Fruit fly (Drosophila melanogaster) whole organism, embryonic: ENCODE measurements around the gene CG31287.
A peak's percentile ranks its signal among the peaks of the same experiment; 100 is the strongest.

Experiments
- Ada2b ChIP-seq: fragments of 200-800 bp; sonication (Bioruptor generic); IDR thresholded peaks from 2 replicates; pipeline ENCODE4 v1.3.6; 2022; ENCODE audit warnings: missing biosample characterization, missing genetic modification characterization
- CG11093 ChIP-seq: fragments of 200-800 bp; sonication (Bioruptor generic); IDR thresholded peaks from 3 replicates; pipeline ENCODE4 v1.3.6; 2022; ENCODE audit warnings: missing biosample characterization, missing genetic modification characterization
- CG11456 ChIP-seq: fragments of 200-800 bp; sonication (Bioruptor generic); IDR thresholded peaks from 3 replicates; pipeline ENCODE4 v1.3.6; 2022; ENCODE audit warnings: missing biosample characterization, missing genetic modification characterization
- CG13424 ChIP-seq: fragments of 200-800 bp; sonication (Bioruptor generic); optimal IDR thresholded peaks from 2 replicates; lab custom pipeline; 2019; ENCODE audit warnings: missing biosample characterization, mild to moderate bottlenecking, missing genetic modification characterization, moderate library complexity
- CG1529 ChIP-seq: fragments of 200-800 bp; sonication (Bioruptor generic); optimal IDR thresholded peaks from 3 replicates; lab custom pipeline; 2018; ENCODE audit warnings: missing biosample characterization, missing genetic modification characterization
- CG1603 ChIP-seq: fragments of 200-800 bp; sonication (Bioruptor generic); optimal IDR thresholded peaks from 2 replicates; lab custom pipeline; 2019; ENCODE audit warnings: missing biosample characterization, mild to moderate bottlenecking, missing genetic modification characterization, moderate library complexity
- CG17186 ChIP-seq: fragments of 200-800 bp; sonication (Bioruptor generic); optimal IDR thresholded peaks from 3 replicates; lab custom pipeline; 2017; ENCODE audit warnings: missing biosample characterization, missing genetic modification reagents, missing genetic modification characterization
- CG17361 ChIP-seq: fragments of 200-800 bp; sonication (Bioruptor generic); IDR thresholded peaks from 3 replicates; pipeline ENCODE4 v1.3.6; 2022; ENCODE audit warnings: missing biosample characterization, missing genetic modification characterization
- CG17568 ChIP-seq: fragments of 200-800 bp; sonication (Bioruptor generic); optimal IDR thresholded peaks from 2 replicates; lab custom pipeline; 2018; ENCODE audit warnings: missing biosample characterization, mild to moderate bottlenecking, missing genetic modification characterization, moderate library complexity
- CG1832 ChIP-seq: fragments of 200-800 bp; sonication (Bioruptor generic); optimal IDR thresholded peaks from 2 replicates; lab custom pipeline; 2017; ENCODE audit warnings: missing biosample characterization, mild to moderate bottlenecking, missing genetic modification characterization, inconsistent platforms
- CG18764 ChIP-seq: fragments of 200-800 bp; sonication (Bioruptor generic); optimal IDR thresholded peaks from 3 replicates; lab custom pipeline; 2016; ENCODE audit warnings: missing biosample characterization, missing genetic modification characterization
- CG2116 ChIP-seq: fragments of 200-800 bp; sonication (Bioruptor generic); optimal IDR thresholded peaks from 3 replicates; lab custom pipeline; 2018; ENCODE audit warnings: missing biosample characterization, mild to moderate bottlenecking, missing genetic modification characterization
- CG30431 ChIP-seq: fragments of 200-800 bp; sonication (Bioruptor generic); optimal IDR thresholded peaks from 2 replicates; lab custom pipeline; 2017; ENCODE audit warnings: missing biosample characterization, missing genetic modification characterization
- CG3407 ChIP-seq: fragments of 200-800 bp; sonication (Bioruptor generic); optimal IDR thresholded peaks from 2 replicates; lab custom pipeline; 2018; ENCODE audit warnings: missing biosample characterization, mild to moderate bottlenecking, missing genetic modification characterization
- CG3838 ChIP-seq: fragments of 200-800 bp; sonication (Bioruptor generic); optimal IDR thresholded peaks from 3 replicates; lab custom pipeline; 2016; ENCODE audit warnings: missing biosample characterization, missing genetic modification characterization
- CG3995 ChIP-seq: fragments of 200-800 bp; sonication (Bioruptor generic); optimal IDR thresholded peaks from 3 replicates; lab custom pipeline; 2016; ENCODE audit warnings: missing biosample characterization, missing genetic modification characterization
- CG6791 ChIP-seq: fragments of 200-800 bp; sonication (Bioruptor generic); IDR thresholded peaks from 3 replicates; pipeline ENCODE4 v1.3.6; 2022; ENCODE audit warnings: missing biosample characterization, missing genetic modification characterization; ENCODE audit not compliant: partially characterized antibody
- CG7357 ChIP-seq: fragments of 200-800 bp; sonication (Bioruptor generic); IDR thresholded peaks from 3 replicates; pipeline ENCODE4 v1.3.6; 2022; ENCODE audit warnings: missing biosample characterization, missing genetic modification characterization
- CG7928 ChIP-seq: fragments of 200-800 bp; sonication (Bioruptor generic); optimal IDR thresholded peaks from 2 replicates; lab custom pipeline; 2017; ENCODE audit warnings: missing biosample characterization, mild to moderate bottlenecking, missing genetic modification characterization
- CG8924 ChIP-seq: fragments of 200-800 bp; optimal IDR thresholded peaks from 3 replicates; lab custom pipeline; 2019; ENCODE audit warnings: missing biosample characterization, mild to moderate bottlenecking, missing genetic modification characterization, moderate library complexity
- CG9437 ChIP-seq: fragments of 200-800 bp; sonication (Bioruptor generic); optimal IDR thresholded peaks from 2 replicates; lab custom pipeline; 2018; ENCODE audit warnings: missing biosample characterization, mild to moderate bottlenecking, missing genetic modification characterization
- CG9727 ChIP-seq: fragments of 200-800 bp; sonication (Bioruptor generic); optimal IDR thresholded peaks from 3 replicates; lab custom pipeline; 2017; ENCODE audit warnings: missing biosample characterization, mild to moderate bottlenecking, missing genetic modification characterization
- CTCF ChIP-seq: fragments of 200-800 bp; sonication (Bioruptor generic); optimal IDR thresholded peaks from 2 replicates; lab custom pipeline; 2017; ENCODE audit warnings: missing biosample characterization, mild to moderate bottlenecking, missing genetic modification characterization, moderate library complexity
- CkIIα-i1 ChIP-seq: fragments of 200-800 bp; sonication (Bioruptor generic); IDR thresholded peaks from 2 replicates; pipeline ENCODE4 v1.3.6; 2022; ENCODE audit warnings: missing biosample characterization, missing genetic modification characterization
- Dll ChIP-seq: fragments of 200-800 bp; sonication (Bioruptor generic); IDR thresholded peaks from 4 replicates; pipeline ENCODE4 v1.3.6; 2022; ENCODE audit warnings: missing biosample characterization, missing genetic modification characterization; ENCODE audit not compliant: partially characterized antibody
- Fer2 ChIP-seq: fragments of 200-800 bp; sonication (Bioruptor generic); optimal IDR thresholded peaks from 2 replicates; lab custom pipeline; 2018; ENCODE audit warnings: missing biosample characterization, mild to moderate bottlenecking, missing genetic modification characterization, moderate library complexity
- HLH4C ChIP-seq: fragments of 200-800 bp; sonication (Bioruptor generic); IDR thresholded peaks from 3 replicates; pipeline ENCODE4 v1.3.6; 2022; ENCODE audit warnings: missing biosample characterization, missing genetic modification characterization; ENCODE audit not compliant: partially characterized antibody
- Hey ChIP-seq: fragments of 200-800 bp; sonication (Bioruptor generic); optimal IDR thresholded peaks from 3 replicates; lab custom pipeline; 2018; ENCODE audit warnings: missing biosample characterization, mild to moderate bottlenecking, missing genetic modification characterization
- Lhr ChIP-seq: fragments of 200-800 bp; sonication (Bioruptor generic); optimal IDR thresholded peaks from 3 replicates; lab custom pipeline; 2017; ENCODE audit warnings: mild to moderate bottlenecking, missing biosample characterization, missing genetic modification reagents, missing genetic modification characterization
- Lim3 ChIP-seq: fragments of 200-800 bp; sonication (Bioruptor generic); IDR thresholded peaks from 2 replicates; pipeline ENCODE4 v1.3.6; 2022; ENCODE audit warnings: missing biosample characterization, missing genetic modification characterization
- Pdp1 ChIP-seq, 2 experiments: fragments of 200-800 bp; sonication (Bioruptor generic); optimal IDR thresholded peaks; 3 replicates each; lab custom pipeline; 2016; ENCODE audit warnings: missing biosample characterization in 2 of 2, missing genetic modification characterization in 2 of 2, mild to moderate bottlenecking in 1 of 2, moderate library complexity in 1 of 2
- Poxn ChIP-seq: fragments of 200-800 bp; sonication (Bioruptor generic); IDR thresholded peaks from 2 replicates; pipeline ENCODE4 v1.3.6; 2022; ENCODE audit warnings: missing biosample characterization, missing genetic modification characterization
- Rfx ChIP-seq: fragments of 200-800 bp; sonication (Bioruptor generic); IDR thresholded peaks from 2 replicates; pipeline ENCODE4 v1.3.6; 2022; ENCODE audit warnings: missing biosample characterization, missing genetic modification characterization
- Sox100B ChIP-seq: fragments of 200-800 bp; sonication (Bioruptor generic); optimal IDR thresholded peaks from 3 replicates; lab custom pipeline; 2018; ENCODE audit warnings: missing biosample characterization, mild to moderate bottlenecking, missing genetic modification characterization
- Sox102F ChIP-seq: fragments of 200-800 bp; sonication (Bioruptor generic); optimal IDR thresholded peaks from 2 replicates; lab custom pipeline; 2018; ENCODE audit warnings: missing biosample characterization, mild to moderate bottlenecking, missing genetic modification characterization, moderate library complexity
- Stat92E ChIP-seq, 3 experiments: fragments of >200 bp in 2 of 3; fragments of 200-800 bp in 1 of 3; sonication (Bioruptor generic) in 1 of 3; optimal IDR thresholded peaks; 2 replicates each; lab custom pipeline; 2017 to 2019; ENCODE audit warnings: missing biosample characterization in 3 of 3, missing genetic modification characterization in 3 of 3, mild to moderate bottlenecking in 1 of 3, moderate library complexity in 1 of 3
- abd-A ChIP-seq: fragments of 200-800 bp; sonication (Bioruptor generic); optimal IDR thresholded peaks from 3 replicates; lab custom pipeline; 2019; ENCODE audit warnings: missing biosample characterization, mild to moderate bottlenecking, missing genetic modification characterization, moderate library complexity
- aop ChIP-seq: fragments of 200-800 bp; sonication (Bioruptor generic); IDR thresholded peaks from 2 replicates; pipeline ENCODE4 v1.3.6; 2022; ENCODE audit warnings: missing biosample characterization, missing genetic modification characterization
- ara ChIP-seq: fragments of 200-800 bp; sonication (Bioruptor generic); IDR thresholded peaks from 2 replicates; pipeline ENCODE4 v1.3.6; 2022; ENCODE audit warnings: missing biosample characterization, missing genetic modification characterization
- bcd ChIP-seq: fragments of 200-800 bp; sonication (Bioruptor generic); optimal IDR thresholded peaks from 2 replicates; lab custom pipeline; 2017; ENCODE audit warnings: missing biosample characterization, mild to moderate bottlenecking, missing genetic modification characterization
- br ChIP-seq: fragments of >200 bp; optimal IDR thresholded peaks from 2 replicates; lab custom pipeline; 2017
- crol ChIP-seq: fragments of 200-800 bp; sonication (Bioruptor generic); IDR thresholded peaks from 2 replicates; pipeline ENCODE4 v1.3.6; 2022; ENCODE audit warnings: missing biosample characterization, missing genetic modification characterization
- eyg ChIP-seq: fragments of 200-800 bp; sonication (Bioruptor generic); optimal IDR thresholded peaks from 3 replicates; lab custom pipeline; 2016; ENCODE audit warnings: missing biosample characterization, missing genetic modification characterization
- fd3F ChIP-seq: fragments of 200-800 bp; sonication (Bioruptor generic); optimal IDR thresholded peaks from 2 replicates; lab custom pipeline; 2018; ENCODE audit warnings: missing biosample characterization, mild to moderate bottlenecking, missing genetic modification characterization, moderate library complexity
- ftz-f1 ChIP-seq: fragments of 200-800 bp; sonication (Bioruptor generic); optimal IDR thresholded peaks from 2 replicates; lab custom pipeline; 2016; ENCODE audit warnings: missing biosample characterization, missing genetic modification characterization
- gro ChIP-seq: fragments of 200-800 bp; sonication (Bioruptor generic); optimal IDR thresholded peaks from 2 replicates; lab custom pipeline; 2016; ENCODE audit warnings: missing biosample characterization, missing genetic modification characterization
- pan ChIP-seq, 4 experiments: fragments of >200 bp in 3 of 4; fragments of 200-800 bp in 1 of 4; sonication (Bioruptor generic) in 1 of 4; optimal IDR thresholded peaks in 3 of 4; IDR thresholded peaks in 1 of 4; 2 replicates each; pipeline versions ENCODE4 v1.3.6 to Lab custom; 2017 to 2022; ENCODE audit warnings: missing biosample characterization in 2 of 4, missing genetic modification characterization in 2 of 4, mixed read lengths in 1 of 4
- ro ChIP-seq: fragments of 200-800 bp; sonication (Bioruptor generic); IDR thresholded peaks from 2 replicates; pipeline ENCODE4 v1.3.6; 2022; ENCODE audit warnings: missing biosample characterization, missing genetic modification characterization
- sc ChIP-seq, 3 experiments: fragments of >200 bp in 2 of 3; fragments of 200-800 bp in 1 of 3; sonication (Bioruptor generic) in 1 of 3; optimal IDR thresholded peaks; 2 replicates in 2 of 3; 3 replicates in 1 of 3; lab custom pipeline; 2017; ENCODE audit warnings: mild to moderate bottlenecking in 1 of 3, missing biosample characterization in 1 of 3, missing genetic modification characterization in 1 of 3, missing genetic modification reagents in 1 of 3
- scrt ChIP-seq: fragments of 200-800 bp; sonication (Bioruptor generic); optimal IDR thresholded peaks from 2 replicates; lab custom pipeline; 2018; ENCODE audit warnings: missing biosample characterization, mild to moderate bottlenecking, missing genetic modification characterization, moderate library complexity
- sim ChIP-seq: fragments of 200-800 bp; sonication (Bioruptor generic); IDR thresholded peaks from 2 replicates; pipeline ENCODE4 v1.3.6; 2022; ENCODE audit warnings: missing biosample characterization, missing genetic modification characterization

Gene CG31287

dm6 chr3R:16234745-16235149, 31.6 kb downstream of the CG31287 start (continued):
- TF ChIP-seq CG3407 (GFP tag; lab: Kevin White, UChicago): no peak
- no peak for TF ChIP-seq HLH4C
- TF ChIP-seq CG1832 (GFP tag; lab: Kevin White, UChicago): no peak
- peak; percentile 6 for TF ChIP-seq CG30431 (GFP tag; lab: Kevin White, UChicago)
- TF ChIP-seq br (lab: Kevin White, UChicago): no peak
- no peak for TF ChIP-seq Lhr (GFP tag; lab: Kevin White, UChicago)
- peak; percentile 26 for TF ChIP-seq bcd (GFP tag; lab: Kevin White, UChicago)
- TF ChIP-seq crol (GFP tag; lab: Robert Waterston, UW): no peak
- TF ChIP-seq fd3F (GFP tag; lab: Kevin White, UChicago): peak; percentile 21
- no peak for TF ChIP-seq scrt (GFP tag; lab: Kevin White, UChicago)
- no peak for TF ChIP-seq ftz-f1 (GFP tag; lab: Kevin White, UChicago)
- peak; percentile 53 for TF ChIP-seq CG13424 (tag; lab: Kevin White, UChicago)
- no peak for TF ChIP-seq CG2116 (GFP tag; lab: Kevin White, UChicago)
- no peak for TF ChIP-seq Lim3 (GFP tag; lab: Robert Waterston, UW)
- TF ChIP-seq pan (optimal IDR thresholded peaks at IDR 0.05; lab: Kevin White, UChicago): no peak
- no peak for TF ChIP-seq pan (GFP tag; optimal IDR thresholded peaks at IDR 0.05 in 1 of 2, IDR thresholded peaks at IDR 0.05 in 1 of 2)
- TF ChIP-seq Sox102F: peak; percentile 49
- TF ChIP-seq Stat92E (GFP tag; optimal IDR thresholded peaks at IDR 0.05; lab: Kevin White, UChicago): no peak
- no peak for TF ChIP-seq CG11093 (GFP tag; lab: Robert Waterston, UW)
- TF ChIP-seq Hey (tag; lab: Kevin White, UChicago): no peak
- no peak for TF ChIP-seq ro (GFP tag; lab: Robert Waterston, UW)
- TF ChIP-seq CG7928 (GFP tag; lab: Kevin White, UChicago): no peak
- peak; percentile 25 for TF ChIP-seq CG8924 (tag; lab: Kevin White, UChicago)
- TF ChIP-seq CG17186 (GFP tag; lab: Kevin White, UChicago): no peak
- no peak for TF ChIP-seq Pdp1 (GFP tag; optimal IDR thresholded peaks at IDR 0.05; lab: Kevin White, UChicago)
- peak; percentile 56 for TF ChIP-seq CG9727 (GFP tag; lab: Kevin White, UChicago)
- TF ChIP-seq CG17361 (GFP tag; lab: Robert Waterston, UW): no peak
- TF ChIP-seq abd-A: no peak
- TF ChIP-seq eyg (GFP tag; lab: Kevin White, UChicago): no peak
- TF ChIP-seq Dll (GFP tag; lab: Robert Waterston, UW): no peak
- no peak for TF ChIP-seq CG7357
- TF ChIP-seq sim: no peak
- TF ChIP-seq CG1529 (GFP tag; lab: Kevin White, UChicago): peak; percentile 41
- TF ChIP-seq Ada2b (GFP tag; lab: Robert Waterston, UW): no peak
- TF ChIP-seq CG18764 (GFP tag; lab: Kevin White, UChicago): no peak
- TF ChIP-seq ara (GFP tag; lab: Robert Waterston, UW): no peak
- TF ChIP-seq CG11456 (GFP tag; lab: Robert Waterston, UW): no peak
- no peak for TF ChIP-seq CG1603
- TF ChIP-seq CG3995: no peak
- no peak for TF ChIP-seq CG17568 (GFP tag; lab: Kevin White, UChicago)
- TF ChIP-seq CTCF: no peak
- TF ChIP-seq CG9437: peak; percentile 47
- TF ChIP-seq Fer2: no peak
- no peak for TF ChIP-seq CG6791 (GFP tag; lab: Robert Waterston, UW)
- no peak for TF ChIP-seq CkIIα-i1 (GFP tag; lab: Robert Waterston, UW)
- no peak for TF ChIP-seq Rfx
- TF ChIP-seq sc (optimal IDR thresholded peaks at IDR 0.05; lab: Kevin White, UChicago): no peak
- peak; percentile 59 for TF ChIP-seq sc (GFP tag; optimal IDR thresholded peaks at IDR 0.05; lab: Kevin White, UChicago)
- TF ChIP-seq CG3838 (GFP tag; lab: Kevin White, UChicago): no peak
- no peak for TF ChIP-seq Poxn
- no peak for TF ChIP-seq aop (GFP tag; lab: Robert Waterston, UW)
- TF ChIP-seq Sox100B (GFP tag; lab: Kevin White, UChicago): peak; percentile 73
- no peak for TF ChIP-seq gro
